Worm (Caenorhabditis elegans) whole organism, midembryonic: Measurements from ENCODE around the gene abu-9.

Experiments used
- cog-1 ChIP-seq: sonication (generic microtip); optimal IDR thresholded peaks from 2 replicates; lab custom pipeline; 2016; ENCODE audit warnings: missing genetic modification characterization, missing compliant biosample characterization
- flt-1 ChIP-seq: fragments of 200-800 bp; sonication (Bioruptor generic); IDR thresholded peaks from 2 replicates; pipeline ENCODE4 v1.3.6; 2022; ENCODE audit warnings: missing genetic modification characterization, missing compliant biosample characterization
- med-1 ChIP-seq: sonication (generic microtip); optimal IDR thresholded peaks from 2 replicates; lab custom pipeline; 2017; ENCODE audit warnings: missing genetic modification characterization, mild to moderate bottlenecking, missing compliant biosample characterization, antibody characterized with exemption, missing genetic modification reagents; ENCODE audit not compliant: insufficient read depth

- TF ChIP-seq cog-1 (tag; lab: Kevin White, UChicago) = no peak
- no peak for TF ChIP-seq flt-1 (GFP tag; lab: Robert Waterston, UW)
- TF ChIP-seq med-1 (GFP tag; lab: Kevin White, UChicago) = no peak
These were observed 11.2 kb upstream of the abu-9 start for ce11 chrX:8310747-8311146.
